Worm (Caenorhabditis elegans) whole organism, L4 larva: Measurements from ENCODE around the gene D1044.1.

Experiments
- F10B5.3 ChIP-seq: sonication (generic microtip); optimal IDR thresholded peaks from 2 replicates; lab custom pipeline; 2016; ENCODE audit warnings: mild to moderate bottlenecking, missing genetic modification characterization, missing compliant biosample characterization
- F37D6.2 ChIP-seq: sonication (generic microtip); optimal IDR thresholded peaks from 2 replicates; lab custom pipeline; 2016; ENCODE audit warnings: mild to moderate bottlenecking, missing genetic modification characterization, missing compliant biosample characterization
- F44E2.7 ChIP-seq: fragments of 200-800 bp; sonication (Bioruptor generic); IDR thresholded peaks from 2 replicates; pipeline ENCODE4 v2.1.2; 2022; ENCODE audit warnings: missing genetic modification characterization, missing compliant biosample characterization
- Y105C5A.15 ChIP-seq: fragments of 200-800 bp; sonication (Bioruptor generic); IDR thresholded peaks from 2 replicates; pipeline ENCODE4 v1.3.6; 2022; ENCODE audit warnings: missing genetic modification characterization, missing compliant biosample characterization
- ZK337.2 ChIP-seq: fragments of 200-800 bp; sonication (Bioruptor generic); IDR thresholded peaks from 2 replicates; pipeline ENCODE4 v1.3.6; 2022; ENCODE audit warnings: missing genetic modification reagents, missing genetic modification characterization, missing compliant biosample characterization
- aly-2 ChIP-seq: sonication (generic microtip); optimal IDR thresholded peaks from 2 replicates; lab custom pipeline; 2018; ENCODE audit warnings: missing biosample characterization, missing genetic modification characterization
- arid-1 ChIP-seq: fragments of 200-800 bp; sonication (Bioruptor generic); conservative IDR thresholded peaks from 2 replicates; pipeline ENCODE4 v1.3.6; 2022; ENCODE audit warnings: missing genetic modification reagents, missing genetic modification characterization, missing compliant biosample characterization
- ceh-20 ChIP-seq: fragments of 200-800 bp; sonication (Bioruptor generic); IDR thresholded peaks from 2 replicates; pipeline ENCODE4 v1.3.6; 2022; ENCODE audit warnings: missing genetic modification reagents, missing genetic modification characterization, missing compliant biosample characterization
- ceh-32 ChIP-seq: sonication (generic microtip); optimal IDR thresholded peaks from 2 replicates; lab custom pipeline; 2016; ENCODE audit warnings: mild to moderate bottlenecking, missing genetic modification characterization, missing compliant biosample characterization; ENCODE audit not compliant: poor library complexity
- ceh-44 ChIP-seq: fragments of 200-800 bp; sonication (Bioruptor generic); IDR thresholded peaks from 2 replicates; pipeline ENCODE4 v1.3.6; 2022; ENCODE audit warnings: missing genetic modification reagents, missing genetic modification characterization, missing compliant biosample characterization
- ceh-62 ChIP-seq: sonication (generic microtip); optimal IDR thresholded peaks from 2 replicates; lab custom pipeline; 2017; ENCODE audit warnings: missing biosample characterization, missing genetic modification characterization
- ceh-82 ChIP-seq: sonication (generic microtip); optimal IDR thresholded peaks from 2 replicates; lab custom pipeline; 2017; ENCODE audit warnings: missing biosample characterization, missing genetic modification characterization
- cey-2 ChIP-seq: sonication (generic microtip); optimal IDR thresholded peaks from 3 replicates; lab custom pipeline; 2017; ENCODE audit warnings: missing genetic modification characterization, mild to moderate bottlenecking, missing compliant biosample characterization, antibody characterized with exemption, borderline replicate concordance; ENCODE audit not compliant: insufficient read depth
- daf-16 ChIP-seq, 3 experiments: sonication (generic microtip); optimal IDR thresholded peaks; 2 replicates each; lab custom pipeline; 2016 to 2017; ENCODE audit warnings: missing genetic modification characterization in 3 of 3, missing genetic modification reagents in 3 of 3, mild to moderate bottlenecking in 2 of 3, missing compliant biosample characterization in 2 of 3, missing biosample characterization in 1 of 3, moderate library complexity in 1 of 3
- daf-8 ChIP-seq: fragments of 200-800 bp; sonication (Bioruptor generic); IDR thresholded peaks from 2 replicates; pipeline ENCODE4 v1.3.6; 2022; ENCODE audit warnings: missing genetic modification characterization, missing compliant biosample characterization
- dmd-6 ChIP-seq: fragments of 200-800 bp; sonication (Bioruptor generic); IDR thresholded peaks from 2 replicates; pipeline ENCODE4 v1.3.6; 2022; ENCODE audit warnings: missing genetic modification reagents, missing genetic modification characterization, missing compliant biosample characterization
- duxl-1 ChIP-seq: sonication (generic microtip); optimal IDR thresholded peaks from 2 replicates; lab custom pipeline; 2016; ENCODE audit warnings: mild to moderate bottlenecking, missing genetic modification characterization, moderate library complexity, missing compliant biosample characterization; ENCODE audit not compliant: poor library complexity
- egl-27 ChIP-seq: sonication (generic microtip); optimal IDR thresholded peaks from 3 replicates; lab custom pipeline; 2017; ENCODE audit warnings: missing biosample characterization, missing genetic modification reagents, missing genetic modification characterization
- egl-43 ChIP-seq: fragments of 200-800 bp; sonication (Bioruptor generic); IDR thresholded peaks from 2 replicates; pipeline ENCODE4 v1.3.6; 2022; ENCODE audit warnings: missing genetic modification reagents, missing genetic modification characterization, missing compliant biosample characterization
- fkh-10 ChIP-seq: fragments of 150-350 bp; optimal IDR thresholded peaks from 2 replicates; lab custom pipeline; 2014; ENCODE audit warnings: missing biosample characterization, missing genetic modification reagents, missing genetic modification characterization
- fos-1 ChIP-seq: fragments of 150-350 bp; optimal IDR thresholded peaks from 2 replicates; lab custom pipeline; 2014; ENCODE audit warnings: missing biosample characterization, missing genetic modification characterization
- gei-8 ChIP-seq: fragments of 200-800 bp; sonication (Bioruptor generic); optimal IDR thresholded peaks from 2 replicates; lab custom pipeline; 2018; ENCODE audit warnings: mild to moderate bottlenecking, missing genetic modification characterization, missing compliant biosample characterization
- hif-1 ChIP-seq, 2 experiments: sonication (generic microtip); optimal IDR thresholded peaks; 2 replicates each; lab custom pipeline; 2016 to 2017; ENCODE audit warnings: missing compliant biosample characterization in 2 of 2, missing genetic modification characterization in 2 of 2, missing genetic modification reagents in 2 of 2, missing genotype in 2 of 2, mild to moderate bottlenecking in 1 of 2
- hlh-11 ChIP-seq: fragments of 200-800 bp; sonication (Bioruptor generic); optimal IDR thresholded peaks from 2 replicates; lab custom pipeline; 2018; ENCODE audit warnings: mild to moderate bottlenecking, missing genetic modification characterization, missing compliant biosample characterization
- jun-1 ChIP-seq: fragments of 150-350 bp; optimal IDR thresholded peaks from 2 replicates; lab custom pipeline; 2014; ENCODE audit warnings: missing biosample characterization, missing genetic modification reagents, missing genetic modification characterization
- lin-1 ChIP-seq: fragments of 200-800 bp; sonication (Bioruptor generic); IDR thresholded peaks from 2 replicates; pipeline ENCODE4 v1.3.6; 2022; ENCODE audit warnings: missing genetic modification reagents, missing genetic modification characterization, missing compliant biosample characterization
- lin-15B ChIP-seq: fragments of 150-350 bp; sonication (generic microtip); optimal IDR thresholded peaks from 3 replicates; lab custom pipeline; 2014; ENCODE audit warnings: missing biosample characterization, missing genetic modification characterization
- lin-39 ChIP-seq: fragments of 150-350 bp; optimal IDR thresholded peaks from 2 replicates; lab custom pipeline; 2014; ENCODE audit warnings: missing biosample characterization, missing genetic modification reagents, missing genetic modification characterization
- lir-3 ChIP-seq: sonication (generic microtip); optimal IDR thresholded peaks from 2 replicates; lab custom pipeline; 2016; ENCODE audit warnings: mild to moderate bottlenecking, missing genetic modification characterization, missing compliant biosample characterization
- lsy-2 ChIP-seq, 2 experiments: fragments of 150-350 bp in 1 of 2; sonication (generic microtip) in 1 of 2; optimal IDR thresholded peaks; 2 replicates each; lab custom pipeline; 2014 to 2017; ENCODE audit warnings: missing biosample characterization in 2 of 2, missing genetic modification characterization in 2 of 2
- mdt-29 ChIP-seq: fragments of 200-800 bp; sonication (Bioruptor generic); IDR thresholded peaks from 2 replicates; pipeline ENCODE4 v1.3.6; 2022; ENCODE audit warnings: missing genetic modification reagents, missing genetic modification characterization, missing compliant biosample characterization
- mes-2 ChIP-seq: sonication (generic microtip); optimal IDR thresholded peaks from 2 replicates; lab custom pipeline; 2016; ENCODE audit warnings: missing genotype, mild to moderate bottlenecking, missing genetic modification characterization, missing compliant biosample characterization; ENCODE audit not compliant: poor library complexity, severe bottlenecking
- mxl-2 ChIP-seq: fragments of 200-800 bp; sonication (Bioruptor generic); conservative IDR thresholded peaks from 2 replicates; pipeline ENCODE4 v1.3.6; 2022; ENCODE audit warnings: missing genetic modification reagents, missing genetic modification characterization, missing compliant biosample characterization
- nhr-10 ChIP-seq: fragments of 150-350 bp; optimal IDR thresholded peaks from 2 replicates; lab custom pipeline; 2014; ENCODE audit warnings: missing biosample characterization, missing genetic modification characterization
- nhr-11 ChIP-seq: fragments of 150-350 bp; optimal IDR thresholded peaks from 2 replicates; lab custom pipeline; 2014; ENCODE audit warnings: missing biosample characterization, missing genetic modification characterization
- nhr-41 ChIP-seq: fragments of 200-800 bp; sonication (Bioruptor generic); IDR thresholded peaks from 2 replicates; pipeline ENCODE4 v1.3.6; 2022; ENCODE audit warnings: missing genetic modification reagents, missing genetic modification characterization, missing compliant biosample characterization
- nhr-76 ChIP-seq: fragments of 150-350 bp; optimal IDR thresholded peaks from 2 replicates; lab custom pipeline; 2014; ENCODE audit warnings: missing biosample characterization, missing genetic modification characterization
- php-3 ChIP-seq: fragments of 200-800 bp; sonication (Bioruptor generic); IDR thresholded peaks from 2 replicates; pipeline ENCODE4 v1.3.6; 2022; ENCODE audit warnings: missing genetic modification reagents, missing genetic modification characterization, missing compliant biosample characterization
- pqm-1 ChIP-seq: sonication (generic microtip); optimal IDR thresholded peaks from 2 replicates; lab custom pipeline; 2017; ENCODE audit warnings: missing biosample characterization, missing genetic modification characterization
- rbr-2 ChIP-seq: sonication (generic microtip); optimal IDR thresholded peaks from 2 replicates; lab custom pipeline; 2016; ENCODE audit warnings: missing genotype, missing genetic modification characterization, missing compliant biosample characterization
- saeg-2 ChIP-seq: fragments of 200-800 bp; sonication (Bioruptor generic); IDR thresholded peaks from 2 replicates; pipeline ENCODE4 v1.3.6; 2022; ENCODE audit warnings: missing genetic modification reagents, missing genetic modification characterization, missing compliant biosample characterization
- sdz-12 ChIP-seq: fragments of 200-800 bp; sonication (Bioruptor generic); optimal IDR thresholded peaks from 2 replicates; lab custom pipeline; 2018; ENCODE audit warnings: mild to moderate bottlenecking, missing genetic modification characterization, missing compliant biosample characterization
- snpc-1.2 ChIP-seq: fragments of 200-800 bp; sonication (Bioruptor generic); IDR thresholded peaks from 2 replicates; pipeline ENCODE4 v1.3.6; 2022; ENCODE audit warnings: missing genetic modification reagents, missing genetic modification characterization, missing compliant biosample characterization
- snpc-4 ChIP-seq: fragments of 150-350 bp; optimal IDR thresholded peaks from 2 replicates; lab custom pipeline; 2014; ENCODE audit warnings: missing biosample characterization, missing genetic modification characterization
- spr-1 ChIP-seq: sonication (generic microtip); optimal IDR thresholded peaks from 2 replicates; lab custom pipeline; 2016; ENCODE audit warnings: mild to moderate bottlenecking, missing genetic modification characterization, missing compliant biosample characterization
- spr-3 ChIP-seq: fragments of 200-800 bp; sonication (Bioruptor generic); optimal IDR thresholded peaks from 2 replicates; lab custom pipeline; 2018; ENCODE audit warnings: mild to moderate bottlenecking, missing genetic modification characterization, missing compliant biosample characterization
- unc-39 ChIP-seq: sonication (generic microtip); optimal IDR thresholded peaks from 2 replicates; lab custom pipeline; 2017; ENCODE audit warnings: missing biosample characterization, missing genetic modification characterization
- vab-7 ChIP-seq: fragments of 200-800 bp; sonication (Bioruptor generic); IDR thresholded peaks from 2 replicates; pipeline ENCODE4 v1.3.6; 2022; ENCODE audit warnings: missing genetic modification reagents, missing genetic modification characterization, missing compliant biosample characterization
- zag-1 ChIP-seq: fragments of 150-350 bp; optimal IDR thresholded peaks from 2 replicates; lab custom pipeline; 2014; ENCODE audit warnings: missing biosample characterization, missing genetic modification characterization
- zfp-2 ChIP-seq: sonication (generic microtip); optimal IDR thresholded peaks from 2 replicates; lab custom pipeline; 2016; ENCODE audit warnings: mild to moderate bottlenecking, missing genetic modification characterization, missing compliant biosample characterization
- zip-2 ChIP-seq: fragments of 150-350 bp; optimal IDR thresholded peaks from 2 replicates; lab custom pipeline; 2014; ENCODE audit warnings: missing biosample characterization, missing genetic modification characterization

D1044.1 gene

ce11 chrIII:5504164-5504563 lies 39.9 kb upstream of the D1044.1 start (continued):
- TF ChIP-seq egl-27 (no peak), cey-2 (tag; lab: Kevin White, UChicago) (no peak), dmd-6 (peak; percentile 13; the same call in 1 of the 2 replicates), egl-43 (GFP tag; lab: Robert Waterston, UW) (no peak), zip-2 (tag; lab: Kevin White, UChicago) (no peak), arid-1 (GFP tag; lab: Robert Waterston, UW) (no peak), pqm-1 (peak; percentile 31), daf-8 (GFP tag; lab: Robert Waterston, UW) (no peak), rbr-2 (tag; lab: Kevin White, UChicago) (peak; percentile 36), aly-2 (tag; lab: Kevin White, UChicago) (no peak), nhr-11 (no peak), nhr-10 (no peak), hlh-11 (tag; lab: Kevin White, UChicago) (peak; percentile 66), F44E2.7 (no peak), nhr-41 (GFP tag; lab: Robert Waterston, UW) (no peak), lir-3 (no peak), gei-8 (GFP tag; lab: Kevin White, UChicago) (no peak), ceh-82 (tag; lab: Kevin White, UChicago) (no peak), hif-1 (tag; optimal IDR thresholded peaks at IDR 0.05; lab: Kevin White, UChicago) (peak in 1 of 2 experiments; percentile 14), F10B5.3 (tag; lab: Kevin White, UChicago) (no peak), F37D6.2 (tag; lab: Kevin White, UChicago) (no peak), unc-39 (tag; lab: Kevin White, UChicago) (no peak), nhr-76 (tag; lab: Kevin White, UChicago) (no peak), mxl-2 (GFP tag; lab: Robert Waterston, UW) (no peak), saeg-2 (GFP tag; lab: Robert Waterston, UW) (no peak), ceh-44 (GFP tag; lab: Robert Waterston, UW) (no peak), ZK337.2 (GFP tag; lab: Robert Waterston, UW) (no peak), mdt-29 (GFP tag; lab: Robert Waterston, UW) (no peak), mes-2 (tag; lab: Kevin White, UChicago) (peak; percentile 46), lin-1 (GFP tag; lab: Robert Waterston, UW) (peak; percentile 50; the same call in 1 of the 2 replicates), snpc-4 (tag; lab: Kevin White, UChicago) (no peak), zag-1 (no peak), lsy-2 (tag; optimal IDR thresholded peaks at IDR 0.05; lab: Kevin White, UChicago) (peak in 1 of 2 experiments; percentile 75), ceh-20 (GFP tag; lab: Robert Waterston, UW) (no peak), lin-39 (no peak), spr-1 (no peak), fkh-10 (GFP tag; lab: Kevin White, UChicago) (peak; percentile 30), snpc-1.2 (GFP tag; lab: Robert Waterston, UW) (no peak), duxl-1 (tag; lab: Kevin White, UChicago) (no peak), ceh-62 (tag; lab: Kevin White, UChicago) (no peak), vab-7 (GFP tag; lab: Robert Waterston, UW) (no peak), ceh-32 (tag; lab: Kevin White, UChicago) (no peak), fos-1 (no peak), zfp-2 (tag; lab: Kevin White, UChicago) (no peak), php-3 (0 out of 2 replicates have a peak, but pooled peaks have one; percentile 40), lin-15B (tag; lab: Kevin White, UChicago) (no peak), daf-16 (GFP tag; optimal IDR thresholded peaks at IDR 0.05; lab: Kevin White, UChicago) (no peak), daf-16 (tag; optimal IDR thresholded peaks at IDR 0.05; lab: Kevin White, UChicago) (peak; percentile 34), sdz-12 (GFP tag; lab: Kevin White, UChicago) (no peak), jun-1 (no peak), Y105C5A.15 (GFP tag; lab: Robert Waterston, UW) (no peak), spr-3 (GFP tag; lab: Kevin White, UChicago) (no peak)
